Worm (Caenorhabditis elegans) whole organism, L1 larva: ENCODE data around the gene bath-24.

ENCODE experiments used
- ceh-90 ChIP-seq: sonication (generic microtip); optimal IDR thresholded peaks from 2 replicates; lab custom pipeline; 2016; ENCODE audit warnings: missing genetic modification characterization, missing compliant biosample characterization
- ces-1 ChIP-seq: fragments of 150-350 bp; optimal IDR thresholded peaks from 2 replicates; lab custom pipeline; 2014; ENCODE audit warnings: missing biosample characterization, missing genetic modification reagents, missing genetic modification characterization
- dpl-1 ChIP-seq, 3 experiments: fragments of 150-350 bp in 2 of 3; sonication (generic microtip) in 1 of 3; optimal IDR thresholded peaks; 2 replicates each; lab custom pipeline; 2014 to 2017; ENCODE audit warnings: missing biosample characterization in 3 of 3, missing genetic modification characterization in 3 of 3, missing genetic modification reagents in 3 of 3
- dsc-1 ChIP-seq: sonication (generic microtip); optimal IDR thresholded peaks from 2 replicates; lab custom pipeline; 2016; ENCODE audit warnings: mild to moderate bottlenecking, missing genetic modification characterization, missing compliant biosample characterization
- elt-3 ChIP-seq, 6 experiments: fragments of 150-350 bp in 1 of 6; sonication (generic microtip); optimal IDR thresholded peaks; 2 replicates each; lab custom pipeline; 2017 to 2018; ENCODE audit warnings: missing biosample characterization in 6 of 6, missing genetic modification characterization in 6 of 6, inconsistent platforms in 1 of 6
- sptf-1 ChIP-seq: fragments of 150-350 bp; optimal IDR thresholded peaks from 2 replicates; lab custom pipeline; 2014; ENCODE audit warnings: missing biosample characterization, missing genetic modification characterization
- sup-37 ChIP-seq: fragments of 200-800 bp; sonication (Bioruptor generic); optimal IDR thresholded peaks from 2 replicates; lab custom pipeline; 2018; ENCODE audit warnings: mild to moderate bottlenecking, missing genetic modification characterization, missing compliant biosample characterization

- no peak for TF ChIP-seq ces-1 (GFP tag; lab: Kevin White, UChicago)
- TF ChIP-seq ceh-90 = no peak
- TF ChIP-seq dsc-1 = no peak
- TF ChIP-seq sptf-1 (tag; lab: Kevin White, UChicago) = no peak
- TF ChIP-seq sup-37 = no peak
- TF ChIP-seq dpl-1 (GFP tag; optimal IDR thresholded peaks at IDR 0.05; lab: Kevin White, UChicago) = no peak
- TF ChIP-seq elt-3 (tag; optimal IDR thresholded peaks at IDR 0.05; lab: Kevin White, UChicago) = no peak
Observed at ce11 chrII:2028712-2029111, 16.7 kb downstream of the bath-24 start, which contains the start of gene bath-1.
